Fruit fly (Drosophila melanogaster) whole organism, prepupa: ENCODE data around the gene Grx1.
A peak's percentile ranks its signal among the peaks of the same experiment; 100 is the strongest.

Experiments used
- Blimp-1 ChIP-seq: fragments of 200-800 bp; sonication (Bioruptor generic); optimal IDR thresholded peaks from 3 replicates; lab custom pipeline; 2017; ENCODE audit warnings: missing biosample characterization, missing genetic modification characterization, mild to moderate bottlenecking, moderate library complexity, missing genetic modification reagents
- CG11294 ChIP-seq: fragments of 200-800 bp; sonication (Bioruptor generic); IDR thresholded peaks from 2 replicates; pipeline ENCODE4 v1.3.6; 2022; ENCODE audit warnings: missing biosample characterization, missing genetic modification characterization
- CG11762 ChIP-seq: fragments of 200-800 bp; sonication (Bioruptor generic); optimal IDR thresholded peaks from 3 replicates; lab custom pipeline; 2016; ENCODE audit warnings: missing biosample characterization, missing genetic modification characterization; ENCODE audit not compliant: insufficient read depth
- CG1621 ChIP-seq: fragments of 200-800 bp; sonication (Bioruptor generic); optimal IDR thresholded peaks from 3 replicates; lab custom pipeline; 2018; ENCODE audit warnings: missing biosample characterization, mild to moderate bottlenecking, missing genetic modification characterization
- CG3032 ChIP-seq: fragments of 200-800 bp; optimal IDR thresholded peaks from 2 replicates; lab custom pipeline; 2019; ENCODE audit warnings: missing biosample characterization, mild to moderate bottlenecking, missing genetic modification characterization, moderate library complexity
- CG34406 ChIP-seq: fragments of 200-800 bp; sonication (Bioruptor generic); optimal IDR thresholded peaks from 3 replicates; lab custom pipeline; 2016; ENCODE audit warnings: missing biosample characterization, missing genetic modification characterization
- CG6854 ChIP-seq: fragments of 200-800 bp; sonication (Bioruptor generic); optimal IDR thresholded peaks from 2 replicates; lab custom pipeline; 2017; ENCODE audit warnings: missing biosample characterization, mild to moderate bottlenecking, missing genetic modification characterization
- CG8119 ChIP-seq: fragments of 200-800 bp; sonication (Bioruptor generic); IDR thresholded peaks from 3 replicates; pipeline ENCODE4 v1.3.6; 2022; ENCODE audit warnings: missing biosample characterization, missing genetic modification characterization
- CG8319 ChIP-seq: fragments of 200-800 bp; sonication (Bioruptor generic); optimal IDR thresholded peaks from 3 replicates; lab custom pipeline; 2016; ENCODE audit warnings: missing biosample characterization, missing genetic modification characterization
- CG8632 ChIP-seq: fragments of 200-800 bp; sonication (Bioruptor generic); optimal IDR thresholded peaks from 3 replicates; lab custom pipeline; 2016; ENCODE audit warnings: missing biosample characterization, missing genetic modification characterization
- CG9139 ChIP-seq: fragments of 200-800 bp; sonication (Bioruptor generic); optimal IDR thresholded peaks from 3 replicates; lab custom pipeline; 2017; ENCODE audit warnings: missing biosample characterization, mild to moderate bottlenecking, missing genetic modification characterization
- Eip78C ChIP-seq: fragments of 200-800 bp; sonication (Bioruptor generic); peaks from one replicate; lab custom pipeline; 2016; ENCODE audit warnings: missing biosample characterization, missing genetic modification characterization
- Hr38 ChIP-seq: sonication (Bioruptor generic); optimal IDR thresholded peaks from 2 replicates; lab custom pipeline; 2016; ENCODE audit warnings: missing biosample characterization, missing genetic modification characterization
- Hr4 ChIP-seq: fragments of 200-800 bp; sonication (Bioruptor generic); optimal IDR thresholded peaks from 3 replicates; lab custom pipeline; 2016; ENCODE audit warnings: missing biosample characterization, missing genetic modification characterization
- Lpt ChIP-seq: fragments of 200-800 bp; sonication (Bioruptor generic); optimal IDR thresholded peaks from 3 replicates; lab custom pipeline; 2016; ENCODE audit warnings: missing biosample characterization, missing genetic modification characterization
- Met ChIP-seq: fragments of 200-800 bp; sonication (Bioruptor generic); optimal IDR thresholded peaks from 3 replicates; lab custom pipeline; 2016; ENCODE audit warnings: missing biosample characterization, missing genetic modification characterization
- Sox14 ChIP-seq: fragments of 200-800 bp; sonication (Bioruptor generic); optimal IDR thresholded peaks from 3 replicates; lab custom pipeline; 2016; ENCODE audit warnings: missing biosample characterization, missing genetic modification characterization
- Sox15 ChIP-seq: fragments of 200-800 bp; sonication (Bioruptor generic); optimal IDR thresholded peaks from 3 replicates; lab custom pipeline; 2016; ENCODE audit warnings: missing biosample characterization, missing genetic modification characterization
- achi ChIP-seq: fragments of 200-800 bp; sonication (Bioruptor generic); optimal IDR thresholded peaks from 3 replicates; lab custom pipeline; 2016; ENCODE audit warnings: missing biosample characterization, missing genetic modification characterization
- acj6 ChIP-seq: fragments of 200-800 bp; sonication (Bioruptor generic); optimal IDR thresholded peaks from 3 replicates; lab custom pipeline; 2016; ENCODE audit warnings: missing biosample characterization, missing genetic modification characterization
- cyc ChIP-seq: fragments of 200-800 bp; sonication (Bioruptor generic); optimal IDR thresholded peaks from 3 replicates; lab custom pipeline; 2016; ENCODE audit warnings: missing biosample characterization, missing genetic modification characterization
- dsx ChIP-seq: fragments of 200-800 bp; optimal IDR thresholded peaks from 3 replicates; lab custom pipeline; 2019; ENCODE audit warnings: missing biosample characterization, mild to moderate bottlenecking, missing genetic modification characterization, moderate library complexity; ENCODE audit not compliant: poor library complexity, severe bottlenecking
- eg ChIP-seq: fragments of 200-800 bp; sonication (Bioruptor generic); IDR thresholded peaks from 3 replicates; pipeline ENCODE4 v1.3.6; 2022; ENCODE audit warnings: missing biosample characterization, missing genetic modification characterization
- esn ChIP-seq: fragments of 200-800 bp; sonication (Bioruptor generic); optimal IDR thresholded peaks from 2 replicates; lab custom pipeline; 2016; ENCODE audit warnings: missing biosample characterization, mild to moderate bottlenecking, missing genetic modification characterization, moderate library complexity
- lz ChIP-seq: fragments of 200-800 bp; sonication (Bioruptor generic); optimal IDR thresholded peaks from 3 replicates; lab custom pipeline; 2016; ENCODE audit warnings: missing biosample characterization, missing genetic modification characterization
- net ChIP-seq: fragments of 200-800 bp; sonication (Bioruptor generic); optimal IDR thresholded peaks from 3 replicates; lab custom pipeline; 2016; ENCODE audit warnings: missing biosample characterization, missing genetic modification characterization
- pdm3 ChIP-seq: fragments of 200-800 bp; sonication (Bioruptor generic); optimal IDR thresholded peaks from 3 replicates; lab custom pipeline; 2016; ENCODE audit warnings: missing biosample characterization, missing genetic modification characterization
- spab ChIP-seq: fragments of 200-800 bp; sonication (Bioruptor generic); optimal IDR thresholded peaks from 2 replicates; lab custom pipeline; 2017; ENCODE audit warnings: missing biosample characterization, mild to moderate bottlenecking, missing genetic modification characterization, missing genetic modification reagents
- ss ChIP-seq, 2 experiments: fragments of 200-800 bp; sonication (Bioruptor generic); optimal IDR thresholded peaks; 2 replicates in 1 of 2; 3 replicates in 1 of 2; lab custom pipeline; 2017 to 2018; ENCODE audit warnings: mild to moderate bottlenecking in 2 of 2, missing biosample characterization in 2 of 2, missing genetic modification characterization in 2 of 2, moderate library complexity in 1 of 2
- svp ChIP-seq: fragments of 200-800 bp; sonication (Bioruptor generic); peaks from one replicate; lab custom pipeline; 2016; ENCODE audit warnings: missing biosample characterization, missing genetic modification characterization
- topi ChIP-seq: fragments of 200-800 bp; sonication (Bioruptor generic); optimal IDR thresholded peaks from 3 replicates; lab custom pipeline; 2016; ENCODE audit warnings: missing biosample characterization, missing genetic modification characterization

The Grx1 gene

DNA sequence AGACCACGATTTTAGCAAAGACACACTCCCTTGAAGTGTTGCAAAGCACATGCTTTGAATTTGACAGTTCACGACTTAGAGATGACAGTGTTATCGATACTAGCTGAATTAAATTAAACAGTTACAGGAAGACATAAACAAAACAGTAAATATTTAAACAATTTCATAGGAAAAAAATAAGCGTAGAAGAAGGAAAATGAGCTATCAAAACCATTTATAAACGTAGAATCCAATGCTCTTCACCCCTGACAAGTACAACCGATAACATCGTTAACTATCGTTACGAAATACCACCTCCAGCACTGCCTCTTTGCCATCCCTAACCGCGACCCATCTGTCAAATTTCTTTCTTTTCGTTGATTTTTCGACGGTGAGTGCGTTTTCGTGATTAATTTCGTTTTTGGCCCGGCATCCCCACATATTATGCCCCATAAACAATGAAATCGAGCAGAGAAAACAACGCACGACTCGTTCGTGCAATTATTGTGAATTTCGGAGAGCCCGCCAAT lies 29.8 kb downstream of the Grx1 start, which contains the start of gene RpL26 (continued):
- TF ChIP-seq CG1621 = no peak
- no peak for TF ChIP-seq svp (GFP tag; lab: Kevin White, UChicago)
- no peak for TF ChIP-seq Lpt (GFP tag; lab: Kevin White, UChicago)
- TF ChIP-seq Blimp-1 (GFP tag; lab: Kevin White, UChicago) = peak; percentile 27
- peak; percentile 41; the same call in 1 of the 2 replicates for TF ChIP-seq CG11294 (GFP tag; lab: Robert Waterston, UW)
- TF ChIP-seq acj6 (GFP tag; lab: Kevin White, UChicago) = peak; percentile 52
- TF ChIP-seq CG8319 (GFP tag; lab: Kevin White, UChicago) = peak; percentile 45
- no peak for TF ChIP-seq net (GFP tag; lab: Kevin White, UChicago)
- peak; percentile 81 for TF ChIP-seq esn (GFP tag; lab: Kevin White, UChicago)
- TF ChIP-seq pdm3 (GFP tag; lab: Kevin White, UChicago) = no peak
- TF ChIP-seq Hr38 (GFP tag; lab: Kevin White, UChicago) = no peak
- TF ChIP-seq CG6854 (GFP tag; lab: Kevin White, UChicago) = peak; percentile 80
- peak; percentile 60 for TF ChIP-seq CG3032 (tag; lab: Kevin White, UChicago)
- peak; percentile 70 for TF ChIP-seq Sox14 (GFP tag; lab: Kevin White, UChicago)
- peak; percentile 79 for TF ChIP-seq Eip78C
- peak; percentile 57 for TF ChIP-seq CG34406 (GFP tag; lab: Kevin White, UChicago)
- no peak for TF ChIP-seq Met (GFP tag; lab: Kevin White, UChicago)
- peak; percentile 83 for TF ChIP-seq lz (GFP tag; lab: Kevin White, UChicago)
- TF ChIP-seq eg = peak; percentile 60; the same call in 1 of the 3 replicates
- peak; percentile 68 for TF ChIP-seq topi (GFP tag; lab: Kevin White, UChicago)
- TF ChIP-seq CG8632 = no peak
- TF ChIP-seq Sox15 = peak; percentile 55
- TF ChIP-seq CG11762 (GFP tag; lab: Kevin White, UChicago) = no peak
- no peak for TF ChIP-seq Hr4 (GFP tag; lab: Kevin White, UChicago)

DNA sequence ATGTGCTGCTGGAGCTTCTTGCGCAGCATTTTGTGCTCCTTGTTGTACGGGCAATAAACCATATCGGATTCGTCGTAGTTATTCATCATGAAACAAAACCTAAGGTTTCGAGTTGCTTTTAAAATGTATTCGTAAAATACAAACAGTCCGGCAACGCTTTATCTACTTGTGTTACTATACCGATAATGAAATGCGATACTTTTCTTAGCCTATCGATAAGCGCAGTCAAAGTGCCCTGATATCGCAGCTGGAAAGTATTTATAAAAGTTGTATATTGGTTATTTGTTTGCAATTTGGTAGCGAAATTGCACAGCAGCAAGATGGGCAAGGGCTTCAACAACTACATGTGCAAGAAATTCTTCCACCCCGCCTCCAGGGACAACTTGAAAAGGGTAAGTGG lies 32.4 kb downstream of the Grx1 start, which contains the start of the genes arx and CG6843:
arx (minus strand) TSS at position 144 of the 400 bp plus-strand sequence.
CG6843 (plus strand) TSS at position 184 of the 400 bp plus-strand sequence.
- TF ChIP-seq CG9139 (GFP tag; lab: Kevin White, UChicago) (no peak), esn (GFP tag; lab: Kevin White, UChicago) (peak; percentile 15), dsx (peak; percentile 66)

DNA sequence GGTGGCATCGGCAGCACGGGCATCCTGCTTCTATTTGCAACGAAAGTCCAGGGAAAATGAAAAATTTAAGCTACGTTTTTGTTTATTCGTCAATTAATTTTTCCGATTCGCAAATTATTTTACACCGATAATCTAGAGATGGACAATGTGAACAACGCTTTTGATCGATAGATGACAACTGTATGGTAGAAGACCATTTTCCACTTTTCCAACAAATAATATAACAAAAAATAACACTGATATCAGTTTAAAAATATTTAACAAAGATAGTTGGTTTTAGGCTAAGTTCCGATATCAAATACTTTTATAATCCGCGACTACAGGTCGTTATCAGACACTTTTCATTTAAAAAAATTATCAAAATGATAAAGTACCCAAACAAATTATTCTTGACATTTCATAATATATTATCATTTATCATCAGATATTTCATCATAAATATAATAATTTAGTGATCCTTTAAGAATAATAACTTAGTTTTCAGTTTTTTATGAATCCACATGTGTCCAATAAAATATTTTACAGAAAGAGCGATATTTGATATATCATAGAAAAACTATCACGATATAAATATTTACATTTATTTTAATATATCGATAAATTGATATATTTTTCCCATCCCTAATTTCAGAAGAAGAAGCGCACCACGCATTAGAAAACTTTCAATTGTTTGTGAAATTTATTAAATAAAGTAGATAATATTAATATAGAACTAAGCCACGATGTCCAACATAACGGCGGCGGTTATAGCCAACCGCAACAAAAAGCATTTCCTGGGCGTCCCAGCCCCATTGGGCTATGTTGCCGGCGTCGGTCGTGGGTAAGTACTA lies 36.0 kb downstream of the Grx1 start, which contains the start of the genes CSN1b and Prp6:
CSN1b (minus strand) TSS at position 159 of the 830 bp plus-strand sequence.
Prp6 (plus strand) TSS at position 601 of the 830 bp plus-strand sequence.
- TF ChIP-seq CG34406 (GFP tag; lab: Kevin White, UChicago) (no peak), ss (GFP tag; optimal IDR thresholded peaks at IDR 0.05; lab: Kevin White, UChicago) (no peak)

DNA sequence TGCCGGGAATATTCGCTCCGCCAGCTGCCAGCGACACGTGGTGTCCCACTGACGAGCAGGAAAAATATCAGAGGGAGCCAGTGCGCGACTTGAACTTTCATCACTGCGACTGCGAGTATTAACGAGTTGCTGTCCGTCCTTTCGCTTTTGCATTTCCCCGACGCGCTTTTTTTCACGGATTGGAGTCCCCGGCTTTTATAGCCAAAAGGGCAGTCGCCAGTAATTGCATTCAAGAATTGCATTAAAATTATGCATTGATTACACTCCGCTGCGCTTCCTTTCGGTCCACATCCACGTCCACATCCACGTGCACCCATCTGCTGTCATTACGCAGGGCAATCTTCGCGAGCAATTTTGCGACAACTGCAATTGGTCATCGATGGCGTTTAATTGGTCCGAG lies 42.1 kb downstream of the Grx1 start, which contains the start of gene Ir75d:
Ir75d (minus strand) TSS at position 101 of the 400 bp plus-strand sequence.
- TF ChIP-seq Hr38 (GFP tag; lab: Kevin White, UChicago) = no peak
- no peak for TF ChIP-seq cyc (GFP tag; lab: Kevin White, UChicago)
- no peak for TF ChIP-seq achi (GFP tag; lab: Kevin White, UChicago)
- TF ChIP-seq ss (GFP tag; optimal IDR thresholded peaks at IDR 0.05; lab: Kevin White, UChicago) = no peak
- TF ChIP-seq esn (GFP tag; lab: Kevin White, UChicago) = no peak
- no peak for TF ChIP-seq acj6 (GFP tag; lab: Kevin White, UChicago)
- TF ChIP-seq CG8119 (GFP tag; lab: Robert Waterston, UW) = no peak
- no peak for TF ChIP-seq spab (GFP tag; lab: Kevin White, UChicago)
